Worm (Caenorhabditis elegans): ENCODE data around the gene jmjd-2.

jmjd-2 gene

DNA sequence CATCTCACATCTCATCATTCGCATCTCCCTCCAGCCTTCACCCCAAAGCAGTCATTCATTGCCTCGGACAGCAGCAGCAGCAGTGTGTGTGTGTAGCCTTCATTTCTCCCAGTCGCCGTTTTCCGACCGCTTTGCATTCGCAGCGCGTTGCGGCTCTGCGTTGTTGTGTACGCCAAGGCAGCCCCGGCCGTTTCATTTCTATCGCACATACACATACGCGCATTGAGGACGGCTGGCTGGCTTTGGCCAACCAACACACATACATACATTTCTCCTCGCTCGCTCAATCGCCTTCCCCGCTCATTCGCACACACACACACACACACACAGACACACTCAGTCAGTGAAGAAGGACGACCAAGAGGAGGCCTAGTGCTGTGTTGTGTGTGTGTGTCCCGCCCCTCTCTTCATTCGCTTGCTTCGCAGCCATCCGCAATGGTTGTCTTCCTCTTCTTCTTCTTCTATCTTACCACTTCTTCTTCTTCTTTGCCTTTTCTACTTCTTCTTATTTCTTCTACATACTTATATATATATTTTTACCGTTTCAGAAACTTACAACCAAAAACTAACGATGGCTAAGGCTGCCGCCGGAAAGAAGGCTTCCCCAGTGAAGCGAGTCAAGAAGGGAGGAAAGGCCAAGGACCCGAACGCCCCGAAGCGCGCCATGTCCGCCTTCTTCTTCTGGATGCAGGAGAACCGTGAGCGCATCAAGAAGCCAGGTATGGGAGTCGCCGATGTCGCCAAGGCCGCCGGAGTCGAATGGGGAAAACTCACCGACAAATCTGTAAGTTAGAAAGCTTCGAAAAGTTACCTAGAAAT, 7.0 kb upstream of the jmjd-2 start, which contains the start of gene hmg-1.1 (continued):
- TF ChIP-seq unc-62 (GFP tag; optimal IDR thresholded peaks at IDR 0.05) (no peak), lin-26 (GFP tag; IDR thresholded peaks at IDR 0.05) (peak; percentile 56; the same call in 1 of the 2 replicates), ztf-3 (GFP tag; optimal IDR thresholded peaks at IDR 0.05) (no peak), let-607 (tag; optimal IDR thresholded peaks at IDR 0.05) (peak; percentile 80 to 95), nhr-120 (GFP tag; IDR thresholded peaks at IDR 0.05) (no peak), ceh-91 (GFP tag; IDR thresholded peaks at IDR 0.05) (no peak), F49E8.2 (tag; optimal IDR thresholded peaks at IDR 0.05; ENCODE audit: insufficient read depth) (no peak), die-1 (tag; optimal IDR thresholded peaks at IDR 0.05) (no peak), B0336.3 (GFP tag; IDR thresholded peaks at IDR 0.05) (peak; percentile 57), mel-28 (tag; optimal IDR thresholded peaks at IDR 0.05; ENCODE audit: borderline replicate concordance) (no peak), Y95B8A.8 (GFP tag; IDR thresholded peaks at IDR 0.05) (0 out of 2 replicates have a peak, but pooled peaks have one; percentile 38), ceh-58 (GFP tag; IDR thresholded peaks at IDR 0.05) (no peak), F57A8.1 (GFP tag; optimal IDR thresholded peaks at IDR 0.05) (no peak), ztf-6 (GFP tag; IDR thresholded peaks at IDR 0.05) (no peak), dpl-1 (GFP tag; optimal IDR thresholded peaks at IDR 0.05) (no peak), F57C9.4 (tag; optimal IDR thresholded peaks at IDR 0.05) (no peak), Y53G8AR.9 (GFP tag; conservative IDR thresholded peaks at IDR 0.05) (no peak; the same call in 1 of the 2 replicates), gei-17 (GFP tag; optimal IDR thresholded peaks at IDR 0.05) (peak; percentile 49), D2030.7 (GFP tag; IDR thresholded peaks at IDR 0.05) (no peak), hmg-1.2 (GFP tag; IDR thresholded peaks at IDR 0.05) (peak; percentile 57; the same call in 1 of the 2 replicates), somi-1 (GFP tag; optimal IDR thresholded peaks at IDR 0.05) (peak; percentile 29), ztf-25 (GFP tag; IDR thresholded peaks at IDR 0.05) (no peak), ZK185.1 (tag; optimal IDR thresholded peaks at IDR 0.05; ENCODE audit: poor library complexity, severe bottlenecking) (peak; percentile 41), tbp1 (GFP tag; optimal IDR thresholded peaks at IDR 0.05) (peak; percentile 55), cebp-1 (GFP tag; IDR thresholded peaks at IDR 0.05) (no peak), cebp-1 (tag; optimal IDR thresholded peaks at IDR 0.05) (peak; percentile 82), rec-8 (tag; optimal IDR thresholded peaks at IDR 0.05) (no peak), Y79H2A.3 (GFP tag; conservative IDR thresholded peaks at IDR 0.05) (no peak), sdz-38 (tag; optimal IDR thresholded peaks at IDR 0.05) (no peak), snpc-4 (GFP tag; optimal IDR thresholded peaks at IDR 0.05) (no peak), snpc-4 (tag; optimal IDR thresholded peaks at IDR 0.05) (peak; percentile 17 to 70 (median 52)), sptf-2 (GFP tag; optimal IDR thresholded peaks at IDR 0.05) (no peak), nhr-179 (tag; optimal IDR thresholded peaks at IDR 0.05) (no peak), B0019.2 (GFP tag; conservative IDR thresholded peaks at IDR 0.05) (no peak), ccch-3 (GFP tag; optimal IDR thresholded peaks at IDR 0.05) (no peak), F52B5.7 (tag; optimal IDR thresholded peaks at IDR 0.05) (no peak), hlh-12 (tag; optimal IDR thresholded peaks at IDR 0.05) (no peak), aptf-3 (GFP tag; IDR thresholded peaks at IDR 0.05) (no peak), K11D2.4 (GFP tag; IDR thresholded peaks at IDR 0.05) (peak; percentile 19; the same call in 1 of the 2 replicates), hrde-1 (tag; optimal IDR thresholded peaks at IDR 0.05; ENCODE audit: borderline replicate concordance) (no peak), snpc-3.4 (tag; optimal IDR thresholded peaks at IDR 0.05) (no peak), nfyb-1 (GFP tag; IDR thresholded peaks at IDR 0.05) (no peak; the same call in 1 of the 2 replicates), akir-1 (GFP tag; optimal IDR thresholded peaks at IDR 0.05) (peak; percentile 35), efl-1 (GFP tag; optimal IDR thresholded peaks at IDR 0.05) (no peak), ets-4 (GFP tag; optimal IDR thresholded peaks at IDR 0.05) (peak; percentile 75), rcor-1 (GFP tag; IDR thresholded peaks at IDR 0.05) (0 out of 2 replicates have a peak, but pooled peaks have one; percentile 36)

Data from whole organism, young adult.